Fruit fly (Drosophila melanogaster) whole organism, embryonic: ENCODE data around the gene dbo.

Experiments used
- BEAF-32 ChIP-seq: fragments of 200-800 bp; sonication (Bioruptor generic); optimal IDR thresholded peaks from 3 replicates; lab custom pipeline; 2017; ENCODE audit warnings: missing biosample characterization, missing genetic modification characterization, mild to moderate bottlenecking, moderate library complexity, missing genetic modification reagents
- CG10209 ChIP-seq: fragments of 200-800 bp; sonication (Bioruptor generic); optimal IDR thresholded peaks from 3 replicates; lab custom pipeline; 2017; ENCODE audit warnings: missing biosample characterization, mild to moderate bottlenecking, missing genetic modification characterization, missing genetic modification reagents
- CG10274 ChIP-seq: fragments of 200-800 bp; sonication (Bioruptor generic); optimal IDR thresholded peaks from 3 replicates; lab custom pipeline; 2017; ENCODE audit warnings: missing biosample characterization, mild to moderate bottlenecking, missing genetic modification characterization
- CG11085 ChIP-seq: fragments of 200-800 bp; sonication (Bioruptor generic); IDR thresholded peaks from 2 replicates; pipeline ENCODE4 v1.3.6; 2022; ENCODE audit warnings: missing biosample characterization, missing genetic modification characterization
- CG12071 ChIP-seq: fragments of 200-800 bp; sonication (Bioruptor generic); optimal IDR thresholded peaks from 3 replicates; lab custom pipeline; 2018; ENCODE audit warnings: missing biosample characterization, mild to moderate bottlenecking, missing genetic modification characterization
- CG12104 ChIP-seq: fragments of 200-800 bp; sonication (Bioruptor generic); optimal IDR thresholded peaks from 3 replicates; lab custom pipeline; 2016; ENCODE audit warnings: missing biosample characterization, missing genetic modification characterization
- CG17359 ChIP-seq: fragments of 200-800 bp; sonication (Bioruptor generic); optimal IDR thresholded peaks from 3 replicates; lab custom pipeline; 2018; ENCODE audit warnings: missing biosample characterization, mild to moderate bottlenecking, missing genetic modification characterization, moderate library complexity
- CG17568 ChIP-seq: fragments of 200-800 bp; sonication (Bioruptor generic); optimal IDR thresholded peaks from 2 replicates; lab custom pipeline; 2018; ENCODE audit warnings: missing biosample characterization, mild to moderate bottlenecking, missing genetic modification characterization, moderate library complexity
- CG30020 ChIP-seq: fragments of 200-800 bp; optimal IDR thresholded peaks from 2 replicates; lab custom pipeline; 2019; ENCODE audit warnings: missing biosample characterization, mild to moderate bottlenecking, missing genetic modification characterization, moderate library complexity
- CG34376 ChIP-seq: fragments of 200-800 bp; sonication (Bioruptor generic); optimal IDR thresholded peaks from 2 replicates; lab custom pipeline; 2018; ENCODE audit warnings: missing biosample characterization, mild to moderate bottlenecking, missing genetic modification characterization
- CG3726 ChIP-seq: fragments of 200-800 bp; sonication (Bioruptor generic); IDR thresholded peaks from 3 replicates; pipeline ENCODE4, ENCODE4 v1.3.6; 2022; ENCODE audit warnings: missing biosample characterization, missing genetic modification characterization
- CG3838 ChIP-seq: fragments of 200-800 bp; sonication (Bioruptor generic); optimal IDR thresholded peaks from 3 replicates; lab custom pipeline; 2016; ENCODE audit warnings: missing biosample characterization, missing genetic modification characterization
- CG3847 ChIP-seq: fragments of 200-800 bp; sonication (Bioruptor generic); IDR thresholded peaks from 2 replicates; pipeline ENCODE4 v1.3.6; 2022; ENCODE audit warnings: missing biosample characterization, missing genetic modification characterization
- CG4404 ChIP-seq: fragments of 200-800 bp; sonication (Bioruptor generic); IDR thresholded peaks from 2 replicates; pipeline ENCODE4 v1.3.6; 2022; ENCODE audit warnings: missing biosample characterization, missing genetic modification characterization
- CG6175 ChIP-seq: fragments of 200-800 bp; sonication (Bioruptor generic); IDR thresholded peaks from 3 replicates; pipeline ENCODE4 v1.3.6; 2022; ENCODE audit warnings: missing biosample characterization, missing genetic modification characterization
- CG6765 ChIP-seq: fragments of 200-800 bp; sonication (Bioruptor generic); optimal IDR thresholded peaks from 3 replicates; lab custom pipeline; 2017; ENCODE audit warnings: missing biosample characterization, mild to moderate bottlenecking, missing genetic modification characterization
- CG7357 ChIP-seq: fragments of 200-800 bp; sonication (Bioruptor generic); IDR thresholded peaks from 3 replicates; pipeline ENCODE4 v1.3.6; 2022; ENCODE audit warnings: missing biosample characterization, missing genetic modification characterization
- CG8359 ChIP-seq: fragments of 200-800 bp; sonication (Bioruptor generic); optimal IDR thresholded peaks from 2 replicates; lab custom pipeline; 2017; ENCODE audit warnings: missing biosample characterization, mild to moderate bottlenecking, missing genetic modification characterization, borderline replicate concordance
- CkIIα-i1 ChIP-seq: fragments of 200-800 bp; sonication (Bioruptor generic); IDR thresholded peaks from 2 replicates; pipeline ENCODE4 v1.3.6; 2022; ENCODE audit warnings: missing biosample characterization, missing genetic modification characterization
- HHEX ChIP-seq: fragments of 200-800 bp; sonication (Bioruptor generic); optimal IDR thresholded peaks from 3 replicates; lab custom pipeline; 2017; ENCODE audit warnings: missing biosample characterization, mild to moderate bottlenecking, missing genetic modification characterization, missing genetic modification reagents
- Mad ChIP-seq: fragments of 200-800 bp; sonication (Bioruptor generic); optimal IDR thresholded peaks from 2 replicates; lab custom pipeline; 2016; ENCODE audit warnings: missing biosample characterization, missing genetic modification characterization
- Max ChIP-seq: fragments of 200-800 bp; sonication (Bioruptor generic); optimal IDR thresholded peaks from 2 replicates; lab custom pipeline; 2016; ENCODE audit warnings: missing biosample characterization, mild to moderate bottlenecking, missing genetic modification characterization
- Myb ChIP-seq: fragments of 200-800 bp; sonication (Bioruptor generic); optimal IDR thresholded peaks from 2 replicates; lab custom pipeline; 2016; ENCODE audit warnings: missing biosample characterization, missing genetic modification characterization
- Six4 ChIP-seq: fragments of 200-800 bp; sonication (Bioruptor generic); optimal IDR thresholded peaks from 2 replicates; lab custom pipeline; 2016; ENCODE audit warnings: missing biosample characterization, missing genetic modification characterization
- Sry-β ChIP-seq: fragments of 200-800 bp; sonication (Bioruptor generic); optimal IDR thresholded peaks from 2 replicates; lab custom pipeline; 2018; ENCODE audit warnings: missing biosample characterization, mild to moderate bottlenecking, missing genetic modification characterization, moderate library complexity
- Vsx1 ChIP-seq: fragments of 200-800 bp; sonication (Bioruptor generic); optimal IDR thresholded peaks from 2 replicates; lab custom pipeline; 2017; ENCODE audit warnings: missing biosample characterization, mild to moderate bottlenecking, missing genetic modification characterization, missing genetic modification reagents
- Xrp1 ChIP-seq: fragments of 200-800 bp; sonication (Bioruptor generic); IDR thresholded peaks from 2 replicates; pipeline ENCODE4 v1.3.6; 2022; ENCODE audit warnings: missing biosample characterization, missing genetic modification characterization
- YL-1 ChIP-seq: fragments of 200-800 bp; sonication (Bioruptor generic); optimal IDR thresholded peaks from 3 replicates; lab custom pipeline; 2017; ENCODE audit warnings: missing biosample characterization, mild to moderate bottlenecking, missing genetic modification characterization
- ara ChIP-seq: fragments of 200-800 bp; sonication (Bioruptor generic); IDR thresholded peaks from 2 replicates; pipeline ENCODE4 v1.3.6; 2022; ENCODE audit warnings: missing biosample characterization, missing genetic modification characterization
- chif ChIP-seq, 2 experiments: fragments of 200-800 bp; sonication (Bioruptor generic); optimal IDR thresholded peaks; 3 replicates each; lab custom pipeline; 2016; ENCODE audit warnings: missing biosample characterization in 2 of 2, missing genetic modification characterization in 2 of 2
- corto ChIP-seq: fragments of 200-800 bp; sonication (Bioruptor generic); optimal IDR thresholded peaks from 2 replicates; lab custom pipeline; 2016; ENCODE audit warnings: missing biosample characterization, mild to moderate bottlenecking, missing genetic modification characterization, moderate library complexity
- crp ChIP-seq, 2 experiments: fragments of 200-800 bp; sonication (Bioruptor generic); optimal IDR thresholded peaks; 2 replicates in 1 of 2; 3 replicates in 1 of 2; lab custom pipeline; 2017; ENCODE audit warnings: missing biosample characterization in 2 of 2, missing genetic modification characterization in 2 of 2, mild to moderate bottlenecking in 1 of 2, moderate library complexity in 1 of 2
- esg ChIP-seq: fragments of 200-800 bp; sonication (Bioruptor generic); conservative IDR thresholded peaks from 2 replicates; pipeline ENCODE4 v1.3.6; 2022; ENCODE audit warnings: missing biosample characterization, missing genetic modification characterization
- fd102C ChIP-seq: fragments of 200-800 bp; sonication (Bioruptor generic); optimal IDR thresholded peaks from 2 replicates; lab custom pipeline; 2018; ENCODE audit warnings: missing biosample characterization, mild to moderate bottlenecking, missing genetic modification characterization, moderate library complexity
- ftz-f1 ChIP-seq: fragments of 200-800 bp; sonication (Bioruptor generic); optimal IDR thresholded peaks from 2 replicates; lab custom pipeline; 2016; ENCODE audit warnings: missing biosample characterization, missing genetic modification characterization
- gcm ChIP-seq: fragments of 200-800 bp; sonication (Bioruptor generic); optimal IDR thresholded peaks from 2 replicates; lab custom pipeline; 2019; ENCODE audit warnings: missing biosample characterization, mild to moderate bottlenecking, missing genetic modification characterization, moderate library complexity
- grau ChIP-seq: fragments of 200-800 bp; optimal IDR thresholded peaks from 3 replicates; lab custom pipeline; 2019; ENCODE audit warnings: missing biosample characterization, mild to moderate bottlenecking, missing genetic modification characterization, moderate library complexity
- hkb ChIP-seq, 2 experiments: fragments of 200-800 bp in 1 of 2; fragments of >200 bp in 1 of 2; sonication (Bioruptor generic) in 1 of 2; IDR thresholded peaks in 1 of 2; optimal IDR thresholded peaks in 1 of 2; 2 replicates each; pipeline versions ENCODE4 v1.3.6 to Lab custom; 2017 to 2022; ENCODE audit warnings: missing biosample characterization in 1 of 2, missing genetic modification characterization in 1 of 2
- insv ChIP-seq, 2 experiments: fragments of 200-800 bp; sonication (Bioruptor generic); optimal IDR thresholded peaks; 3 replicates each; lab custom pipeline; 2016 to 2018; ENCODE audit warnings: missing biosample characterization in 2 of 2, missing genetic modification characterization in 2 of 2
- nom ChIP-seq: fragments of 200-800 bp; sonication (Bioruptor generic); optimal IDR thresholded peaks from 2 replicates; lab custom pipeline; 2017; ENCODE audit warnings: missing biosample characterization, missing genetic modification characterization, mild to moderate bottlenecking, moderate library complexity, missing genetic modification reagents
- sd ChIP-seq: fragments of 200-800 bp; sonication (Bioruptor generic); optimal IDR thresholded peaks from 3 replicates; lab custom pipeline; 2018; ENCODE audit warnings: missing biosample characterization, mild to moderate bottlenecking, missing genetic modification characterization, moderate library complexity
- sug ChIP-seq: fragments of 200-800 bp; optimal IDR thresholded peaks from 2 replicates; lab custom pipeline; 2019; ENCODE audit warnings: missing biosample characterization, mild to moderate bottlenecking, missing genetic modification characterization, moderate library complexity
- tap ChIP-seq: fragments of 200-800 bp; optimal IDR thresholded peaks from 3 replicates; lab custom pipeline; 2019; ENCODE audit warnings: missing biosample characterization, mild to moderate bottlenecking, missing genetic modification characterization, moderate library complexity
- tio ChIP-seq: fragments of 200-800 bp; sonication (Bioruptor generic); optimal IDR thresholded peaks from 2 replicates; lab custom pipeline; 2017; ENCODE audit warnings: missing biosample characterization, missing genetic modification characterization, inconsistent platforms
- ttk ChIP-seq: fragments of 200-800 bp; sonication (Bioruptor generic); IDR thresholded peaks from 2 replicates; pipeline ENCODE4 v2.1.2; 2022; ENCODE audit warnings: missing biosample characterization, missing genetic modification characterization
- wdn ChIP-seq: fragments of 200-800 bp; sonication (Bioruptor generic); IDR thresholded peaks from 2 replicates; pipeline ENCODE4 v1.3.6; 2022; ENCODE audit warnings: missing biosample characterization, missing genetic modification characterization
- wor ChIP-seq: fragments of 200-800 bp; sonication (Bioruptor generic); IDR thresholded peaks from 2 replicates; pipeline ENCODE4 v1.3.6; 2022; ENCODE audit warnings: missing biosample characterization, missing genetic modification characterization
- zf30C ChIP-seq: fragments of 200-800 bp; sonication (Bioruptor generic); optimal IDR thresholded peaks from 3 replicates; lab custom pipeline; 2018; ENCODE audit warnings: missing biosample characterization, mild to moderate bottlenecking, missing genetic modification characterization

Gene dbo

DNA sequence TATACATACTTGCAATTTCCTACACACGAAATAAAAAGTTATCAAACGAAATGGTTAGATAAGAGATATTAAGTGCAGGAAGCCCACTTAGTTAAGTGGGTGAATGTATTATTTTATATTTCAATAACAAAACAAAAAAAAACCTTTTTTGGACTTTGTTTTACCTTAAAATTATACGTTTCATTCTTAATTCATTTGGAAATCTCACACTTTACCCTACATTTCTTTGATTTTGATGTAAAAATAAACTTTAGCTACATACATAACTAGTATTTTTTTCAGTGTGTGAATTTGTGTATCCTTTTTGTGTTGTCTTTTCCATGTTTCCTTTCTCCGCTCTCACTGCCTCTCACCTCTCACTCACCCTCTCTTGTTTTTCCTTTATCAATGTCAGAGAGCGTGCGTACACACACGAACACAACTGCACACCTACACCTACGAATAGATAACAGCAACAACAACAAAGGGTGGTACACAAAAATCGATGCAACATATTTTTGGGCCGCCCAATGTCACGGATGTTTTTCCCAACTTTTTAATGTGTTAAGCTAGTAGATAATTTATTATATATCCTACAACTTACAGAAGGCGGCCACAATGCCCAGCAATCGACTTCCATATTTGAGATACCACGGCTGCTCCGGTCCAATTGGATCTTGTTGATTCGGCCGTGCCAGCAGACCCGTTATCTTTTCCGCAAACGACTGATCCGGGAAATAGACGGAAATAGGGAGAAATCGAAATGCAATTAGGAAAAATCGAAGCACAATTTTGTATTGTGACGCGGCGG, 11.1 kb upstream of the dbo start (continued):
- TF ChIP-seq CG11085 (GFP tag; lab: Robert Waterston, UW): no peak
- TF ChIP-seq Six4 (GFP tag; lab: Kevin White, UChicago): peak; percentile 39
- peak; percentile 20 to 88 for TF ChIP-seq insv (GFP tag; optimal IDR thresholded peaks at IDR 0.05; lab: Kevin White, UChicago)
- peak; percentile 59 for TF ChIP-seq CG6765 (GFP tag; lab: Kevin White, UChicago)
- no peak for TF ChIP-seq Max (GFP tag; lab: Kevin White, UChicago)
- TF ChIP-seq CG6175: no peak
- TF ChIP-seq Myb (GFP tag; lab: Kevin White, UChicago): peak; percentile 6
- TF ChIP-seq ftz-f1 (GFP tag; lab: Kevin White, UChicago): no peak
- no peak for TF ChIP-seq hkb (optimal IDR thresholded peaks at IDR 0.05; lab: Kevin White, UChicago)
- peak; percentile 73 for TF ChIP-seq hkb (GFP tag; IDR thresholded peaks at IDR 0.05; lab: Robert Waterston, UW)
- no peak for TF ChIP-seq fd102C (GFP tag; lab: Kevin White, UChicago)
- peak in 1 of 2 experiments; percentile 11 for TF ChIP-seq crp (GFP tag; optimal IDR thresholded peaks at IDR 0.05; lab: Kevin White, UChicago)
- peak; percentile 31 for TF ChIP-seq sd (tag; lab: Kevin White, UChicago)
- peak; percentile 34; the same call in 1 of the 2 replicates for TF ChIP-seq wdn
- TF ChIP-seq Vsx1: peak; percentile 28
- TF ChIP-seq CG17568: peak; percentile 57
- no peak; the same call in 2 of the 3 replicates for TF ChIP-seq CG7357
- no peak for TF ChIP-seq CG3726 (GFP tag; lab: Robert Waterston, UW)
- no peak for TF ChIP-seq tap (tag; lab: Kevin White, UChicago)
- peak; percentile 5 to 62 for TF ChIP-seq chif (GFP tag; optimal IDR thresholded peaks at IDR 0.05; lab: Kevin White, UChicago)
- no peak for TF ChIP-seq CkIIα-i1
- TF ChIP-seq zf30C (GFP tag; lab: Kevin White, UChicago): peak; percentile 95
- TF ChIP-seq tio (GFP tag; lab: Kevin White, UChicago): peak; percentile 80
- TF ChIP-seq sug (tag; lab: Kevin White, UChicago): peak; percentile 53
- peak; percentile 23 for TF ChIP-seq Mad
- peak; percentile 76; the same call in 1 of the 2 replicates for TF ChIP-seq Xrp1
- no peak for TF ChIP-seq Sry-β (GFP tag; lab: Kevin White, UChicago)
- TF ChIP-seq CG10209 (GFP tag; lab: Kevin White, UChicago): peak; percentile 73
- peak; percentile 69 for TF ChIP-seq HHEX
- no peak for TF ChIP-seq BEAF-32
- TF ChIP-seq gcm: peak; percentile 76
- no peak for TF ChIP-seq CG3838 (GFP tag; lab: Kevin White, UChicago)
- TF ChIP-seq CG10274 (GFP tag; lab: Kevin White, UChicago): no peak
- TF ChIP-seq CG12071 (GFP tag; lab: Kevin White, UChicago): no peak
- TF ChIP-seq CG3847: 0 out of 2 replicates have a peak, but pooled peaks have one; percentile 25
- TF ChIP-seq CG17359 (tag; lab: Kevin White, UChicago): peak; percentile 70
- TF ChIP-seq wor: no peak
- TF ChIP-seq corto (GFP tag; lab: Kevin White, UChicago): no peak
- TF ChIP-seq CG4404 (GFP tag; lab: Robert Waterston, UW): no peak
- TF ChIP-seq CG8359 (GFP tag; lab: Kevin White, UChicago): no peak
- TF ChIP-seq CG34376 (GFP tag; lab: Kevin White, UChicago): peak; percentile 46
- TF ChIP-seq nom (GFP tag; lab: Kevin White, UChicago): peak; percentile 66
- no peak for TF ChIP-seq ara (GFP tag; lab: Robert Waterston, UW)
- TF ChIP-seq esg (GFP tag; lab: Robert Waterston, UW): peak; percentile 68
- TF ChIP-seq YL-1: peak; percentile 47
- peak; percentile 21 for TF ChIP-seq CG12104 (GFP tag; lab: Kevin White, UChicago)
- peak; percentile 75 for TF ChIP-seq grau (tag; lab: Kevin White, UChicago)
- TF ChIP-seq ttk (GFP tag; lab: Robert Waterston, UW): no peak; the same call in 1 of the 2 replicates
- TF ChIP-seq CG30020 (tag; lab: Kevin White, UChicago): no peak
